Worm (Caenorhabditis elegans) whole organism, L4 larva: ENCODE results near the gene srd-55.

ENCODE experiments used
- F10B5.3 ChIP-seq: sonication (generic microtip); optimal IDR thresholded peaks from 2 replicates; lab custom pipeline; 2016; ENCODE audit warnings: mild to moderate bottlenecking, missing genetic modification characterization, missing compliant biosample characterization
- Y5F2A.4 ChIP-seq: fragments of 200-800 bp; sonication (Bioruptor generic); optimal IDR thresholded peaks from 2 replicates; lab custom pipeline; 2018; ENCODE audit warnings: mild to moderate bottlenecking, missing genetic modification characterization, missing compliant biosample characterization
- ZK546.5 ChIP-seq, 2 experiments: sonication (generic microtip); optimal IDR thresholded peaks; 2 replicates each; lab custom pipeline; 2017; ENCODE audit warnings: missing biosample characterization in 2 of 2, missing genetic modification characterization in 2 of 2
- arid-1 ChIP-seq: fragments of 200-800 bp; sonication (Bioruptor generic); conservative IDR thresholded peaks from 2 replicates; pipeline ENCODE4 v1.3.6; 2022; ENCODE audit warnings: missing genetic modification reagents, missing genetic modification characterization, missing compliant biosample characterization
- ceh-82 ChIP-seq: sonication (generic microtip); optimal IDR thresholded peaks from 2 replicates; lab custom pipeline; 2017; ENCODE audit warnings: missing biosample characterization, missing genetic modification characterization
- cey-2 ChIP-seq: sonication (generic microtip); optimal IDR thresholded peaks from 3 replicates; lab custom pipeline; 2017; ENCODE audit warnings: missing genetic modification characterization, mild to moderate bottlenecking, missing compliant biosample characterization, antibody characterized with exemption, borderline replicate concordance; ENCODE audit not compliant: insufficient read depth
- daf-16 ChIP-seq, 3 experiments: sonication (generic microtip); optimal IDR thresholded peaks; 2 replicates each; lab custom pipeline; 2016 to 2017; ENCODE audit warnings: missing genetic modification characterization in 3 of 3, missing genetic modification reagents in 3 of 3, mild to moderate bottlenecking in 2 of 3, missing compliant biosample characterization in 2 of 3, missing biosample characterization in 1 of 3, moderate library complexity in 1 of 3
- dmd-6 ChIP-seq: fragments of 200-800 bp; sonication (Bioruptor generic); IDR thresholded peaks from 2 replicates; pipeline ENCODE4 v1.3.6; 2022; ENCODE audit warnings: missing genetic modification reagents, missing genetic modification characterization, missing compliant biosample characterization
- dmd-8 ChIP-seq: fragments of 200-800 bp; sonication (Bioruptor generic); IDR thresholded peaks from 2 replicates; pipeline ENCODE4 v1.3.6; 2022; ENCODE audit warnings: missing genetic modification characterization, missing compliant biosample characterization
- duxl-1 ChIP-seq: sonication (generic microtip); optimal IDR thresholded peaks from 2 replicates; lab custom pipeline; 2016; ENCODE audit warnings: mild to moderate bottlenecking, missing genetic modification characterization, moderate library complexity, missing compliant biosample characterization; ENCODE audit not compliant: poor library complexity
- egl-27 ChIP-seq: sonication (generic microtip); optimal IDR thresholded peaks from 3 replicates; lab custom pipeline; 2017; ENCODE audit warnings: missing biosample characterization, missing genetic modification reagents, missing genetic modification characterization
- egl-43 ChIP-seq: fragments of 200-800 bp; sonication (Bioruptor generic); IDR thresholded peaks from 2 replicates; pipeline ENCODE4 v1.3.6; 2022; ENCODE audit warnings: missing genetic modification reagents, missing genetic modification characterization, missing compliant biosample characterization
- fos-1 ChIP-seq: fragments of 150-350 bp; optimal IDR thresholded peaks from 2 replicates; lab custom pipeline; 2014; ENCODE audit warnings: missing biosample characterization, missing genetic modification characterization
- hlh-11 ChIP-seq: fragments of 200-800 bp; sonication (Bioruptor generic); optimal IDR thresholded peaks from 2 replicates; lab custom pipeline; 2018; ENCODE audit warnings: mild to moderate bottlenecking, missing genetic modification characterization, missing compliant biosample characterization
- hlh-30 ChIP-seq: sonication (generic microtip); optimal IDR thresholded peaks from 2 replicates; lab custom pipeline; 2017; ENCODE audit warnings: antibody characterized with exemption, mild to moderate bottlenecking, missing genetic modification characterization, missing compliant biosample characterization; ENCODE audit not compliant: insufficient read depth
- jun-1 ChIP-seq: fragments of 150-350 bp; optimal IDR thresholded peaks from 2 replicates; lab custom pipeline; 2014; ENCODE audit warnings: missing biosample characterization, missing genetic modification reagents, missing genetic modification characterization
- lim-7 ChIP-seq: fragments of 200-800 bp; sonication (Bioruptor generic); IDR thresholded peaks from 2 replicates; pipeline ENCODE4 v1.3.6; 2022; ENCODE audit warnings: missing genetic modification characterization, missing compliant biosample characterization
- lin-15B ChIP-seq: fragments of 150-350 bp; sonication (generic microtip); optimal IDR thresholded peaks from 3 replicates; lab custom pipeline; 2014; ENCODE audit warnings: missing biosample characterization, missing genetic modification characterization
- madf-5 ChIP-seq, 2 experiments: fragments of 200-800 bp; sonication (Bioruptor generic); IDR thresholded peaks; 2 replicates each; pipeline ENCODE4 v1.3.6; 2022; ENCODE audit warnings: missing compliant biosample characterization in 2 of 2, missing genetic modification characterization in 2 of 2
- mep-1 ChIP-seq: fragments of 150-350 bp; sonication (generic microtip); optimal IDR thresholded peaks from 3 replicates; lab custom pipeline; 2014; ENCODE audit warnings: missing biosample characterization, missing genetic modification characterization
- mxl-2 ChIP-seq: fragments of 200-800 bp; sonication (Bioruptor generic); conservative IDR thresholded peaks from 2 replicates; pipeline ENCODE4 v1.3.6; 2022; ENCODE audit warnings: missing genetic modification reagents, missing genetic modification characterization, missing compliant biosample characterization
- nhr-102 ChIP-seq: sonication (generic microtip); optimal IDR thresholded peaks from 2 replicates; lab custom pipeline; 2016; ENCODE audit warnings: mild to moderate bottlenecking, missing genetic modification characterization, moderate library complexity, missing compliant biosample characterization
- nhr-237 ChIP-seq: sonication (generic microtip); optimal IDR thresholded peaks from 2 replicates; lab custom pipeline; 2017; ENCODE audit warnings: missing biosample characterization, missing genetic modification characterization
- nhr-25 ChIP-seq: sonication (generic microtip); optimal IDR thresholded peaks from 2 replicates; lab custom pipeline; 2017; ENCODE audit warnings: missing genetic modification characterization, mild to moderate bottlenecking, missing compliant biosample characterization, antibody characterized with exemption, moderate library complexity, borderline replicate concordance; ENCODE audit not compliant: insufficient read depth
- nhr-48 ChIP-seq: sonication (generic microtip); optimal IDR thresholded peaks from 2 replicates; lab custom pipeline; 2016; ENCODE audit warnings: mild to moderate bottlenecking, missing genetic modification characterization, missing compliant biosample characterization
- nhr-76 ChIP-seq: fragments of 150-350 bp; optimal IDR thresholded peaks from 2 replicates; lab custom pipeline; 2014; ENCODE audit warnings: missing biosample characterization, missing genetic modification characterization
- nhr-77 ChIP-seq: fragments of 150-350 bp; optimal IDR thresholded peaks from 2 replicates; lab custom pipeline; 2014; ENCODE audit warnings: missing biosample characterization, missing genetic modification characterization
- pha-4 ChIP-seq, 2 experiments: fragments of 150-350 bp in 1 of 2; fragments of 200-800 bp in 1 of 2; sonication (Bioruptor generic) in 1 of 2; IDR thresholded peaks in 1 of 2; optimal IDR thresholded peaks in 1 of 2; 2 replicates each; pipeline versions ENCODE4 v1.3.6 to Lab custom; 2014 to 2022; ENCODE audit warnings: missing genetic modification characterization in 2 of 2, missing genetic modification reagents in 2 of 2, missing biosample characterization in 1 of 2, missing compliant biosample characterization in 1 of 2
- php-3 ChIP-seq: fragments of 200-800 bp; sonication (Bioruptor generic); IDR thresholded peaks from 2 replicates; pipeline ENCODE4 v1.3.6; 2022; ENCODE audit warnings: missing genetic modification reagents, missing genetic modification characterization, missing compliant biosample characterization
- spr-1 ChIP-seq: sonication (generic microtip); optimal IDR thresholded peaks from 2 replicates; lab custom pipeline; 2016; ENCODE audit warnings: mild to moderate bottlenecking, missing genetic modification characterization, missing compliant biosample characterization
- spr-3 ChIP-seq: fragments of 200-800 bp; sonication (Bioruptor generic); optimal IDR thresholded peaks from 2 replicates; lab custom pipeline; 2018; ENCODE audit warnings: mild to moderate bottlenecking, missing genetic modification characterization, missing compliant biosample characterization
- tag-97 ChIP-seq: fragments of 200-800 bp; sonication (Bioruptor generic); IDR thresholded peaks from 2 replicates; pipeline ENCODE4 v1.3.6; 2022; ENCODE audit warnings: missing genetic modification characterization, missing compliant biosample characterization
- unc-39 ChIP-seq: sonication (generic microtip); optimal IDR thresholded peaks from 2 replicates; lab custom pipeline; 2017; ENCODE audit warnings: missing biosample characterization, missing genetic modification characterization
- unc-62 ChIP-seq, 3 experiments: fragments of 150-350 bp in 1 of 3; sonication (generic microtip); optimal IDR thresholded peaks in 2 of 3; peaks in 1 of 3; 1 replicate in 1 of 3; 2 replicates in 2 of 3; lab custom pipeline; 2014 to 2017; ENCODE audit warnings: missing biosample characterization in 3 of 3, missing genetic modification characterization in 3 of 3, missing genetic modification reagents in 3 of 3, missing genotype in 1 of 3
- zag-1 ChIP-seq: fragments of 150-350 bp; optimal IDR thresholded peaks from 2 replicates; lab custom pipeline; 2014; ENCODE audit warnings: missing biosample characterization, missing genetic modification characterization
- zfp-3 ChIP-seq: fragments of 200-800 bp; sonication (Bioruptor generic); conservative IDR thresholded peaks from 2 replicates; pipeline ENCODE4 v1.3.6; 2022; ENCODE audit warnings: missing genetic modification reagents, missing genetic modification characterization, missing compliant biosample characterization
- ztf-7 ChIP-seq: fragments of 150-350 bp; optimal IDR thresholded peaks from 2 replicates; lab custom pipeline; 2014; ENCODE audit warnings: missing biosample characterization, missing genetic modification characterization

Gene srd-55

DNA sequence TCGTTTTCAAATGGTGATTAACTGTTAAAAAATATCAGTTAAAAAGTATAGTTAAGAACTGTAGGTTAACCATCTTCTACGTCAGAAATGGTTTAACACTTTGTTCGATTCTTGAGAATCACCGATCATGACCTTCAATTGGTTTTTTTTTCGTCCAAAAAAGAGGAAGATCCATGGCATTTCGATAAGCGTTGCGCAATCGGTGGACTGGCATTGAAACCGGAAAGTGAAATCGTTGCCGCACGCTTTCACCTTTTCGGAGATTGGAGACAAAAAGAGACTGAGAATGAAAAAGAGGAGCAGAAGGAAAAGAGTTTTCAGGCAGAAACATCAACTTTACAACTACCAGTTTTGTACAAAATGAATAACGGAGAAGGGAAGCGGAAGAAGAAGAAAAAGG is 3.0 kb upstream of the srd-55 start (continued):
- TF ChIP-seq egl-43 (GFP tag; lab: Robert Waterston, UW) (no peak), arid-1 (GFP tag; lab: Robert Waterston, UW) (no peak), unc-39 (no peak), nhr-102 (no peak), zag-1 (no peak), tag-97 (GFP tag; lab: Robert Waterston, UW) (no peak), nhr-237 (no peak), daf-16 (GFP tag; optimal IDR thresholded peaks at IDR 0.05; lab: Kevin White, UChicago) (no peak), daf-16 (tag; optimal IDR thresholded peaks at IDR 0.05; lab: Kevin White, UChicago) (no peak), fos-1 (tag; lab: Kevin White, UChicago) (no peak), mxl-2 (no peak), dmd-6 (GFP tag; lab: Robert Waterston, UW) (no peak), spr-3 (GFP tag; lab: Kevin White, UChicago) (no peak), ztf-7 (tag; lab: Kevin White, UChicago) (no peak), cey-2 (tag; lab: Kevin White, UChicago) (peak; percentile 23), egl-27 (tag; lab: Kevin White, UChicago) (no peak), lim-7 (no peak), F10B5.3 (tag; lab: Kevin White, UChicago) (no peak), unc-62 (GFP tag; optimal IDR thresholded peaks at IDR 0.05 in 1 of 2; lab: Kevin White, UChicago) (peak in 1 of 2 experiments; percentile 56), unc-62 (tag; optimal IDR thresholded peaks at IDR 0.05; lab: Kevin White, UChicago) (no peak), nhr-77 (tag; lab: Kevin White, UChicago) (no peak), nhr-48 (tag; lab: Kevin White, UChicago) (no peak), dmd-8 (GFP tag; lab: Robert Waterston, UW) (no peak), lin-15B (tag; lab: Kevin White, UChicago) (no peak), pha-4 (GFP tag; IDR thresholded peaks at IDR 0.05; lab: Robert Waterston, UW) (no peak), pha-4 (tag; optimal IDR thresholded peaks at IDR 0.05; lab: Kevin White, UChicago) (no peak), php-3 (no peak), ceh-82 (no peak), Y5F2A.4 (GFP tag; lab: Kevin White, UChicago) (no peak), nhr-25 (tag; lab: Kevin White, UChicago) (peak; percentile 69), spr-1 (tag; lab: Kevin White, UChicago) (no peak), ZK546.5 (tag; optimal IDR thresholded peaks at IDR 0.05; lab: Kevin White, UChicago) (no peak), mep-1 (tag; lab: Kevin White, UChicago) (peak; percentile 44), madf-5 (GFP tag; IDR thresholded peaks at IDR 0.05; lab: Robert Waterston, UW) (0 out of 4 replicates have a peak, but pooled peaks of 1 of the 2 experiments have one; percentile 37), jun-1 (no peak), nhr-76 (tag; lab: Kevin White, UChicago) (no peak), zfp-3 (GFP tag; lab: Robert Waterston, UW) (no peak), hlh-30 (tag; lab: Kevin White, UChicago) (no peak), duxl-1 (tag; lab: Kevin White, UChicago) (no peak)

DNA sequence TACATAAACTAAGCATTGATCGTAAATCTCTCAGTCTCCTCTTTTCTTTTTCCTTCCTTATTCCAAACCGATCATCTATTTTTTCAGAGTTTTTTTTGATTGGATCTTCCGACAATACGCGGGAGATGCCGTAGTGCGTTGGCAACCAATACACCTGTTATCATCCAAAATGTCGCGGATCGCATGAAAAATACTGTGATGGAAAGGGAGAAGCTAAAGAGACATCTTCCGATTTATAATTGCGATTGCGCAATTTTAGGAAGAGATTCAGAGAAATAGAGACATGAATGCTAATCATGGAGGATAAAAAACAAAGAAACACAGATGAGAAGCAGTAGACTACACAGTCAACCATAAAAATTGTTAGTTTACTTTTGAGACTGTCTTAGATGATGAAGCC is 1.9 kb upstream of the srd-55 start:
- no peak for TF ChIP-seq unc-62 (GFP tag; optimal IDR thresholded peaks at IDR 0.05 in 1 of 2; lab: Kevin White, UChicago)
- no peak for TF ChIP-seq unc-62 (tag; optimal IDR thresholded peaks at IDR 0.05; lab: Kevin White, UChicago)
- no peak for TF ChIP-seq daf-16 (GFP tag; optimal IDR thresholded peaks at IDR 0.05; lab: Kevin White, UChicago)
- no peak for TF ChIP-seq daf-16 (tag; optimal IDR thresholded peaks at IDR 0.05; lab: Kevin White, UChicago)
- peak; percentile 15 for TF ChIP-seq spr-1 (tag; lab: Kevin White, UChicago)
- TF ChIP-seq hlh-11 (tag; lab: Kevin White, UChicago), result peak; percentile 48
- TF ChIP-seq nhr-25 (tag; lab: Kevin White, UChicago), result no peak
- peak; percentile 65 for TF ChIP-seq nhr-48 (tag; lab: Kevin White, UChicago)
